Worm (Caenorhabditis elegans) whole organism, young adult: ENCODE results near the gene H12D21.10.

Experiments
- B0261.1 ChIP-seq: sonication (generic microtip); optimal IDR thresholded peaks from 2 replicates; lab custom pipeline; 2016; ENCODE audit warnings: mild to moderate bottlenecking, missing genetic modification characterization, moderate library complexity, missing compliant biosample characterization
- C06A6.2 ChIP-seq: fragments of 200-800 bp; sonication (Bioruptor generic); conservative IDR thresholded peaks from 2 replicates; pipeline ENCODE4 v1.3.6; 2022; ENCODE audit warnings: missing genetic modification characterization, missing compliant biosample characterization
- F22D6.2 ChIP-seq: sonication (generic microtip); optimal IDR thresholded peaks from 2 replicates; lab custom pipeline; 2016; ENCODE audit warnings: mild to moderate bottlenecking, missing genetic modification characterization, missing compliant biosample characterization
- F23B12.7 ChIP-seq: sonication (generic microtip); optimal IDR thresholded peaks from 2 replicates; lab custom pipeline; 2017; ENCODE audit warnings: missing genetic modification characterization, mild to moderate bottlenecking, missing compliant biosample characterization, antibody characterized with exemption, moderate library complexity; ENCODE audit not compliant: insufficient read depth
- F37B4.10 ChIP-seq: fragments of 200-800 bp; sonication (Bioruptor generic); IDR thresholded peaks from 2 replicates; pipeline ENCODE4 v1.3.6; 2022; ENCODE audit warnings: missing genetic modification characterization, missing compliant biosample characterization
- F57A8.1 ChIP-seq: fragments of 200-800 bp; sonication (Bioruptor generic); optimal IDR thresholded peaks from 2 replicates; lab custom pipeline; 2018; ENCODE audit warnings: mild to moderate bottlenecking, missing genetic modification characterization, moderate library complexity, missing compliant biosample characterization
- T26A5.8 ChIP-seq: sonication (generic microtip); optimal IDR thresholded peaks from 2 replicates; lab custom pipeline; 2016; ENCODE audit warnings: missing genetic modification characterization, missing compliant biosample characterization
- Y56A3A.18 ChIP-seq: fragments of 200-800 bp; sonication (Bioruptor generic); IDR thresholded peaks from 2 replicates; pipeline ENCODE4 v1.3.6; 2022; ENCODE audit warnings: missing genetic modification reagents, missing genetic modification characterization, missing compliant biosample characterization
- Y67H2A.10 ChIP-seq: fragments of 200-800 bp; sonication (Bioruptor generic); conservative IDR thresholded peaks from 2 replicates; pipeline ENCODE4 v1.3.6; 2022; ENCODE audit warnings: missing genetic modification reagents, missing genetic modification characterization, missing compliant biosample characterization
- Y79H2A.3 ChIP-seq: fragments of 200-800 bp; sonication (Bioruptor generic); conservative IDR thresholded peaks from 2 replicates; pipeline ENCODE4 v1.3.6; 2022; ENCODE audit warnings: missing genetic modification reagents, missing genetic modification characterization, missing compliant biosample characterization
- ZK185.1 ChIP-seq: sonication (generic microtip); optimal IDR thresholded peaks from 2 replicates; lab custom pipeline; 2016; ENCODE audit warnings: mild to moderate bottlenecking, missing genetic modification characterization, missing compliant biosample characterization; ENCODE audit not compliant: poor library complexity, severe bottlenecking
- ama-1 ChIP-seq, 3 experiments: fragments of 150-350 bp in 1 of 3; sonication (generic microtip) in 2 of 3; optimal IDR thresholded peaks; 2 replicates each; lab custom pipeline; 2014 to 2018; ENCODE audit warnings: missing biosample characterization in 2 of 3, missing genetic modification characterization in 2 of 3, missing genetic modification reagents in 2 of 3
- aptf-3 ChIP-seq: fragments of 200-800 bp; sonication (Bioruptor generic); IDR thresholded peaks from 2 replicates; pipeline ENCODE4 v1.3.6; 2022; ENCODE audit warnings: missing genetic modification characterization, missing compliant biosample characterization
- bed-1 ChIP-seq: fragments of 200-800 bp; sonication (Bioruptor generic); IDR thresholded peaks from 2 replicates; pipeline ENCODE4 v1.3.6; 2022; ENCODE audit warnings: missing genetic modification reagents, missing genetic modification characterization, missing compliant biosample characterization
- bed-2 ChIP-seq: fragments of 200-800 bp; sonication (Bioruptor generic); IDR thresholded peaks from 2 replicates; pipeline ENCODE4 v1.3.6; 2022; ENCODE audit warnings: missing genetic modification reagents, missing genetic modification characterization, missing compliant biosample characterization
- ccch-3 ChIP-seq: fragments of 200-800 bp; sonication (Bioruptor generic); optimal IDR thresholded peaks from 2 replicates; lab custom pipeline; 2018; ENCODE audit warnings: mild to moderate bottlenecking, missing genetic modification characterization, missing compliant biosample characterization
- cebp-1 ChIP-seq, 2 experiments: fragments of 200-800 bp in 1 of 2; sonication (Bioruptor generic) in 1 of 2; sonication (generic microtip) in 1 of 2; IDR thresholded peaks in 1 of 2; optimal IDR thresholded peaks in 1 of 2; 2 replicates each; pipeline versions ENCODE4 v1.3.6 to Lab custom; 2017 to 2022; ENCODE audit warnings: missing compliant biosample characterization in 2 of 2, missing genetic modification characterization in 2 of 2, mild to moderate bottlenecking in 1 of 2, missing genetic modification reagents in 1 of 2, moderate library complexity in 1 of 2
- cebp-2 ChIP-seq: fragments of 200-800 bp; sonication (Bioruptor generic); IDR thresholded peaks from 2 replicates; pipeline ENCODE4 v1.3.6; 2022; ENCODE audit warnings: missing genetic modification characterization, missing compliant biosample characterization
- ceh-100 ChIP-seq: fragments of 200-800 bp; sonication (Bioruptor generic); IDR thresholded peaks from 2 replicates; pipeline ENCODE4 v1.3.6; 2022; ENCODE audit warnings: missing genetic modification reagents, missing genetic modification characterization, missing compliant biosample characterization
- ceh-40 ChIP-seq: fragments of 200-800 bp; sonication (Bioruptor generic); IDR thresholded peaks from 2 replicates; pipeline ENCODE4 v1.3.6; 2022; ENCODE audit warnings: missing genetic modification characterization, missing compliant biosample characterization
- ceh-58 ChIP-seq: fragments of 200-800 bp; sonication (Bioruptor generic); IDR thresholded peaks from 2 replicates; pipeline ENCODE4 v1.3.6; 2022; ENCODE audit warnings: missing genetic modification characterization, missing compliant biosample characterization
- ceh-91 ChIP-seq: fragments of 200-800 bp; sonication (Bioruptor generic); IDR thresholded peaks from 2 replicates; pipeline ENCODE4 v1.3.6; 2022; ENCODE audit warnings: missing genetic modification reagents, missing genetic modification characterization, missing compliant biosample characterization
- chd-7 ChIP-seq: sonication (generic microtip); optimal IDR thresholded peaks from 2 replicates; lab custom pipeline; 2016; ENCODE audit warnings: mild to moderate bottlenecking, missing genetic modification characterization, moderate library complexity, missing compliant biosample characterization
- dox-1 ChIP-seq: fragments of 200-800 bp; sonication (Bioruptor generic); IDR thresholded peaks from 2 replicates; pipeline ENCODE4 v1.3.6; 2022; ENCODE audit warnings: missing genetic modification reagents, missing genetic modification characterization, missing compliant biosample characterization
- egl-44 ChIP-seq: fragments of 200-800 bp; sonication (Bioruptor generic); IDR thresholded peaks from 2 replicates; pipeline ENCODE4 v1.3.6; 2022; ENCODE audit warnings: missing genetic modification reagents, missing genetic modification characterization, missing compliant biosample characterization
- hmg-20 ChIP-seq: fragments of 200-800 bp; sonication (Bioruptor generic); IDR thresholded peaks from 2 replicates; pipeline ENCODE4 v1.3.6; 2022; ENCODE audit warnings: missing genetic modification reagents, missing genetic modification characterization, missing compliant biosample characterization
- hsf-1 ChIP-seq: fragments of 200-800 bp; sonication (Bioruptor generic); IDR thresholded peaks from 2 replicates; pipeline ENCODE4 v1.3.6; 2022; ENCODE audit warnings: missing genetic modification reagents, missing genetic modification characterization, missing compliant biosample characterization
- lag-1 ChIP-seq: fragments of 200-800 bp; sonication (Bioruptor generic); IDR thresholded peaks from 2 replicates; pipeline ENCODE4 v1.3.6; 2022; ENCODE audit warnings: missing genetic modification reagents, missing genetic modification characterization, missing compliant biosample characterization
- let-607 ChIP-seq, 2 experiments: fragments of 200-800 bp in 1 of 2; sonication (Bioruptor generic) in 1 of 2; sonication (generic microtip) in 1 of 2; optimal IDR thresholded peaks; 2 replicates each; lab custom pipeline; 2016 to 2018; ENCODE audit warnings: mild to moderate bottlenecking in 2 of 2, missing compliant biosample characterization in 2 of 2, missing genetic modification characterization in 2 of 2, moderate library complexity in 2 of 2, missing genotype in 1 of 2
- lin-35 ChIP-seq, 3 experiments: fragments of 150-350 bp in 2 of 3; sonication (generic microtip) in 1 of 3; optimal IDR thresholded peaks; 2 replicates each; lab custom pipeline; 2014 to 2018; ENCODE audit warnings: missing biosample characterization in 3 of 3, missing genetic modification characterization in 3 of 3, missing genetic modification reagents in 3 of 3
- lir-1 ChIP-seq: fragments of 200-800 bp; sonication (Bioruptor generic); conservative IDR thresholded peaks from 2 replicates; pipeline ENCODE4 v1.3.6; 2022; ENCODE audit warnings: missing genetic modification reagents, missing genetic modification characterization, missing compliant biosample characterization
- lsy-27 ChIP-seq: sonication (generic microtip); optimal IDR thresholded peaks from 2 replicates; lab custom pipeline; 2017; ENCODE audit warnings: missing genetic modification characterization, mild to moderate bottlenecking, missing compliant biosample characterization, antibody characterized with exemption, missing genotype, borderline replicate concordance; ENCODE audit not compliant: insufficient read depth
- madf-8 ChIP-seq: fragments of 200-800 bp; sonication (Bioruptor generic); conservative IDR thresholded peaks from 2 replicates; pipeline ENCODE4 v1.3.6; 2022; ENCODE audit warnings: missing genetic modification reagents, missing genetic modification characterization, missing compliant biosample characterization
- mes-4 ChIP-seq: sonication (generic microtip); optimal IDR thresholded peaks from 2 replicates; lab custom pipeline; 2016; ENCODE audit warnings: missing genotype, missing genetic modification characterization, missing compliant biosample characterization
- nfya-1 ChIP-seq: sonication (generic microtip); optimal IDR thresholded peaks from 2 replicates; lab custom pipeline; 2017; ENCODE audit warnings: antibody characterized with exemption, missing compliant biosample characterization, missing genetic modification characterization, borderline replicate concordance; ENCODE audit not compliant: insufficient read depth
- nhr-179 ChIP-seq: sonication (generic microtip); optimal IDR thresholded peaks from 2 replicates; lab custom pipeline; 2016; ENCODE audit warnings: mild to moderate bottlenecking, missing genetic modification characterization, missing compliant biosample characterization
- sea-2 ChIP-seq: fragments of 200-800 bp; sonication (Bioruptor generic); IDR thresholded peaks from 2 replicates; pipeline ENCODE4 v1.3.6; 2022; ENCODE audit warnings: missing genetic modification characterization, missing compliant biosample characterization
- snpc-1.1 ChIP-seq: sonication (generic microtip); optimal IDR thresholded peaks from 2 replicates; lab custom pipeline; 2017; ENCODE audit warnings: missing genetic modification characterization, mild to moderate bottlenecking, missing compliant biosample characterization, antibody characterized with exemption, moderate library complexity, missing genotype, missing genetic modification reagents; ENCODE audit not compliant: insufficient read depth
- snpc-4 ChIP-seq, 5 experiments: fragments of 150-350 bp in 1 of 5; sonication (generic microtip) in 4 of 5; optimal IDR thresholded peaks; 2 replicates each; lab custom pipeline; 2014 to 2018; ENCODE audit warnings: missing genetic modification characterization in 5 of 5, missing biosample characterization in 3 of 5, antibody characterized with exemption in 2 of 5, mild to moderate bottlenecking in 2 of 5, missing compliant biosample characterization in 2 of 5, missing genotype in 2 of 5, moderate library complexity in 2 of 5, missing genetic modification reagents in 1 of 5
- tbp1 ChIP-seq: fragments of 200-800 bp; sonication (Bioruptor generic); optimal IDR thresholded peaks from 2 replicates; lab custom pipeline; 2018; ENCODE audit warnings: mild to moderate bottlenecking, missing genetic modification characterization, missing compliant biosample characterization
- tbx-9 ChIP-seq: sonication (generic microtip); optimal IDR thresholded peaks from 2 replicates; lab custom pipeline; 2016; ENCODE audit warnings: borderline replicate concordance, missing genetic modification characterization, inconsistent platforms, missing compliant biosample characterization
- unc-130 ChIP-seq: sonication (generic microtip); optimal IDR thresholded peaks from 2 replicates; lab custom pipeline; 2016; ENCODE audit warnings: missing genetic modification reagents, missing genetic modification characterization, missing compliant biosample characterization
- unc-62 ChIP-seq: fragments of 150-350 bp; optimal IDR thresholded peaks from 2 replicates; lab custom pipeline; 2014; ENCODE audit warnings: missing biosample characterization, missing genetic modification reagents, missing genetic modification characterization
- ztf-18 ChIP-seq: sonication (generic microtip); optimal IDR thresholded peaks from 2 replicates; lab custom pipeline; 2016; ENCODE audit warnings: missing genotype, mild to moderate bottlenecking, missing genetic modification characterization, missing compliant biosample characterization
- ztf-28 ChIP-seq: fragments of 200-800 bp; sonication (Bioruptor generic); IDR thresholded peaks from 2 replicates; pipeline ENCODE4 v1.3.6; 2022; ENCODE audit warnings: missing genetic modification reagents, missing genetic modification characterization, missing compliant biosample characterization
- ztf-6 ChIP-seq: fragments of 200-800 bp; sonication (Bioruptor generic); IDR thresholded peaks from 2 replicates; pipeline ENCODE4 v1.3.6; 2022; ENCODE audit warnings: missing genetic modification reagents, missing genetic modification characterization, missing compliant biosample characterization

H12D21.10 gene

ce11 chrV:14855626-14856025, 44.0 kb upstream of the H12D21.10 start (continued):
- TF ChIP-seq ceh-40 (GFP tag; lab: Robert Waterston, UW): no peak
- no peak for TF ChIP-seq bed-1
- no peak for TF ChIP-seq ceh-100
- TF ChIP-seq ama-1 (optimal IDR thresholded peaks at IDR 0.05; lab: Kevin White, UChicago): no peak
- TF ChIP-seq ama-1 (GFP tag; optimal IDR thresholded peaks at IDR 0.05; lab: Kevin White, UChicago): no peak
- peak; percentile 87 for TF ChIP-seq B0261.1 (tag; lab: Kevin White, UChicago)
- peak; percentile 92 for TF ChIP-seq tbp1 (GFP tag; lab: Kevin White, UChicago)
- no peak for TF ChIP-seq bed-2 (GFP tag; lab: Robert Waterston, UW)
- TF ChIP-seq ZK185.1 (tag; lab: Kevin White, UChicago): peak; percentile 49
- 0 out of 2 replicates have a peak, but pooled peaks have one; percentile 68 for TF ChIP-seq Y56A3A.18 (GFP tag; lab: Robert Waterston, UW)
- no peak for TF ChIP-seq snpc-4 (GFP tag; optimal IDR thresholded peaks at IDR 0.05; lab: Kevin White, UChicago)
- peak; percentile 76 to 89 (median 82) for TF ChIP-seq snpc-4 (tag; optimal IDR thresholded peaks at IDR 0.05; lab: Kevin White, UChicago)
- no peak for TF ChIP-seq nfya-1 (tag; lab: Kevin White, UChicago)
- TF ChIP-seq lir-1 (GFP tag; lab: Robert Waterston, UW): no peak
- TF ChIP-seq mes-4 (tag; lab: Kevin White, UChicago): peak; percentile 23
- TF ChIP-seq aptf-3: no peak
- TF ChIP-seq ztf-18 (tag; lab: Kevin White, UChicago): peak; percentile 3
- no peak for TF ChIP-seq ceh-91 (GFP tag; lab: Robert Waterston, UW)
- no peak for TF ChIP-seq tbx-9 (tag; lab: Kevin White, UChicago)
- no peak for TF ChIP-seq hmg-20 (GFP tag; lab: Robert Waterston, UW)
- TF ChIP-seq T26A5.8 (tag; lab: Kevin White, UChicago): no peak
- TF ChIP-seq cebp-1 (GFP tag; IDR thresholded peaks at IDR 0.05; lab: Robert Waterston, UW): no peak
- no peak for TF ChIP-seq cebp-1 (tag; optimal IDR thresholded peaks at IDR 0.05; lab: Kevin White, UChicago)
- TF ChIP-seq egl-44 (GFP tag; lab: Robert Waterston, UW): no peak
- no peak for TF ChIP-seq F57A8.1 (GFP tag; lab: Kevin White, UChicago)
- 0 out of 2 replicates have a peak, but pooled peaks have one; percentile 57 for TF ChIP-seq ceh-58 (GFP tag; lab: Robert Waterston, UW)
- no peak for TF ChIP-seq ztf-28 (GFP tag; lab: Robert Waterston, UW)
- no peak for TF ChIP-seq F23B12.7 (tag; lab: Kevin White, UChicago)
- TF ChIP-seq cebp-2 (GFP tag; lab: Robert Waterston, UW): no peak
- TF ChIP-seq ccch-3 (GFP tag; lab: Kevin White, UChicago): no peak
- TF ChIP-seq hsf-1 (GFP tag; lab: Robert Waterston, UW): no peak
- TF ChIP-seq F37B4.10: no peak
- no peak for TF ChIP-seq lag-1 (GFP tag; lab: Robert Waterston, UW)
- no peak for TF ChIP-seq dox-1 (GFP tag; lab: Robert Waterston, UW)
- no peak for TF ChIP-seq nhr-179 (tag; lab: Kevin White, UChicago)
- TF ChIP-seq snpc-1.1 (tag; lab: Kevin White, UChicago): peak; percentile 88
- TF ChIP-seq let-607 (tag; optimal IDR thresholded peaks at IDR 0.05; lab: Kevin White, UChicago): no peak
- no peak for TF ChIP-seq F22D6.2 (tag; lab: Kevin White, UChicago)
- TF ChIP-seq C06A6.2 (GFP tag; lab: Robert Waterston, UW): no peak
- TF ChIP-seq unc-62 (GFP tag; lab: Kevin White, UChicago): no peak
- TF ChIP-seq Y67H2A.10 (GFP tag; lab: Robert Waterston, UW): no peak
- TF ChIP-seq chd-7 (tag; lab: Kevin White, UChicago): peak; percentile 39
- no peak for TF ChIP-seq lsy-27 (tag; lab: Kevin White, UChicago)
- TF ChIP-seq sea-2: no peak
- no peak for TF ChIP-seq madf-8 (GFP tag; lab: Robert Waterston, UW)
- no peak for TF ChIP-seq Y79H2A.3 (GFP tag; lab: Robert Waterston, UW)
- no peak for TF ChIP-seq lin-35 (GFP tag; optimal IDR thresholded peaks at IDR 0.05; lab: Kevin White, UChicago)
- no peak for TF ChIP-seq unc-130 (GFP tag; lab: Kevin White, UChicago)
- no peak for TF ChIP-seq ztf-6 (GFP tag; lab: Robert Waterston, UW)
